Fruit fly (Drosophila melanogaster): ENCODE data around the gene Dad.

Dad gene

DNA sequence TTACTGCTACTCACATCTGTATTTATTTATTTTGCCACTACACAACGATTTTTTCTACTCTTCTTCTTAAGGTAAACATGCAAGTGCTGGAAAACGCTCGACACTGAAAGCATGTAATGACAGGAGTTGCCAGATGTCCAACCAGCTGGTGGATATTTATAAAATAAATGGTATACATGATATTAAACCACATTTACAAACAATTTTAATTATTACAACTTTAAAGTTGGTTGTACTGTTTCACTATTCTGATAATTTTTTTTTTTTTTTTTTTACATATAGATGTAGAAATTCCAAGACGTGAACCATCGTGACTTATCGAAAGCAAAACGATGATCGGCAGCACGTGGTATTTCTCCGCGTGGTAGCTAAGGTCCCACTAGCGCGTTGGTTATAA lies 26.1 kb downstream of the Dad start, which contains the start of the genes Keap1 and kuk:
Gene Keap1, minus strand, starts transcription at position 87 of the 397 bp plus-strand sequence.
Gene kuk, plus strand, starts transcription at position 386 of the 397 bp plus-strand sequence.
- TF ChIP-seq usp (GFP tag; optimal IDR thresholded peaks at IDR 0.05) (no peak), pan (optimal IDR thresholded peaks at IDR 0.05) (no peak), CG8478 (optimal IDR thresholded peaks at IDR 0.05) (no peak), EcR (GFP tag; optimal IDR thresholded peaks at IDR 0.05) (no peak), psq (optimal IDR thresholded peaks at IDR 0.05) (no peak), Dll (optimal IDR thresholded peaks at IDR 0.05) (no peak)

DNA sequence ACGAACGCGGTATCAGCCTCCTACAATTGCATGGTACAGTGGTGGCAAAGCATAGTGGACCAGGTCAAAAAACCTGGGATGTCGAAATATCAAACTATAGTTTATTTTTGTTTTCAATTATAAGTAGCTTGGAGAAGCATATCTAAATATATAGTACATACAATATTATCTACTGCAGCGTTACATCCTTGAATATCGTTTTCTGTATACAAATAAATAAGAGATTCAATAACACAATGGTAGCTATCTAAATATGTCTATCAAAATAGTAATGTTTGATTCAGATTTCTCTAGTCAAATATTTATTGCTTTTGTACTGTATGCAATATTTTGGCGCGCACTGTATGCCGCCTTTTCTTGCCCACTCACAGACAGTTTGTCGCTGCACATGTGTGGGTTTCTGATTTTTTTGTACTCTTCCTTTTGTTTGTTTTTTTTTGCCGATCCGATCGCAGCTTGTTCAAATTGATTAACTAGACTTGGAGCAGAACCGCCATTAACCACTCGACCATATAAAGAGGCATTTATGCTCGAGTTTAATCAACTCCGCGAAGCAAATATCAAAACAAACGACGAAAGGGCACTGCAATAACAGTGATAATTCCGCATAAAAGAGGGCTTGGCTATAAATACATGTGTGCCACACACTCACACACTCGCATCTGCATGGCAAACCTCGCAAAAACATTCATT lies 27.0 kb downstream of the Dad start:
- TF ChIP-seq Dll (optimal IDR thresholded peaks at IDR 0.05) (no peak), CG8478 (optimal IDR thresholded peaks at IDR 0.05) (no peak), usp (GFP tag; optimal IDR thresholded peaks at IDR 0.05) (no peak), EcR (GFP tag; optimal IDR thresholded peaks at IDR 0.05) (no peak), psq (optimal IDR thresholded peaks at IDR 0.05) (no peak), pan (optimal IDR thresholded peaks at IDR 0.05) (no peak)

DNA sequence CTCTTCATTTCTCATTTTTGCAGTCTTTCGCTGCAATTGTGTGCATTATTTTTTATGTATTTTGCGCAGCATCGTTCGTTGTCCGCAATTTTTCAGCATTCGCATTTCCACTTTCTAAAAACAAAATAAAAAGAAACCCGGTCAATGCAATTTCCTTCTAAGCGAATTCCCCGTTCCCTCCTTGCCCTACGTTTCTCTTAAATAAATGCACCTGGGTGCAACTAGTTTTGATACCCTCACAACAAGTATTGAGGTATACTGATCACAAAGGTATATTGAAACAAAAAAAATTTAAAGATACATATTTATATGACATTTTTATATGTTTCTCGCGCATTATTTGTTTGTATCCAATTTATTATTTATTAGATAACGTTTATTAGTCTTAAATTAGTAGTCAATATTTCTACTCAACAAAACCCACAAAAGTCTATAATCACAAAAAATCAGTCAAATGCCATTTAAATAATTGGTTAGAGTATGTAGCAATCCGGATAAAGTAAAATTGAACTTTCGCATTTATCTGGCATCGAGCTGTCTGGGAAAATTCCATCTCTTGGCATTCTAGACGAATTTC lies 27.6 kb downstream of the Dad start:
- TF ChIP-seq psq (optimal IDR thresholded peaks at IDR 0.05) (no peak), usp (GFP tag; optimal IDR thresholded peaks at IDR 0.05) (no peak), Dll (optimal IDR thresholded peaks at IDR 0.05) (no peak), pan (optimal IDR thresholded peaks at IDR 0.05) (no peak), EcR (GFP tag; optimal IDR thresholded peaks at IDR 0.05) (no peak), CG8478 (optimal IDR thresholded peaks at IDR 0.05) (no peak)

DNA sequence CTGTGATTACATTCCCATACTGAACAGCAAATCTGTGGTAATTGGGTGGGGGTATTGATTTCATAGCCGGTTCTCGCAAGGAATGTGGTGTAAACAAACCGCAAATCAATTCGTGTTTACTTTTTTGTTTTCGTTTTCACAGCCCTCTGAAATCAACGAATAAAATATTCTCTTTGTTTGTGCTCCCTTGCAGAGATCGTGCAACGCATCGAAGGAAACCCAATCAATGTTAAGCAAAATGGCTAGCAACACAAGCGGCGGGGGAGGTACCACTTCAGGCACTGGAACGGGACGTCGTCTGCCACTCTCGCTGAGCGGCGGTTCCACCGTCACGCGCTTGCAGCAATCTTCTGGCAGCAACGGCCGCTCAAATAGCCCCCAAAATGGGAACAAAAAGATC lies 28.7 kb downstream of the Dad start:
- TF ChIP-seq CG8478 (optimal IDR thresholded peaks at IDR 0.05), result no peak
- TF ChIP-seq usp (GFP tag; optimal IDR thresholded peaks at IDR 0.05), result no peak
- no peak for TF ChIP-seq EcR (GFP tag; optimal IDR thresholded peaks at IDR 0.05)
- TF ChIP-seq pan (optimal IDR thresholded peaks at IDR 0.05), result no peak
- TF ChIP-seq Dll (optimal IDR thresholded peaks at IDR 0.05), result no peak
- no peak for TF ChIP-seq psq (optimal IDR thresholded peaks at IDR 0.05)

DNA sequence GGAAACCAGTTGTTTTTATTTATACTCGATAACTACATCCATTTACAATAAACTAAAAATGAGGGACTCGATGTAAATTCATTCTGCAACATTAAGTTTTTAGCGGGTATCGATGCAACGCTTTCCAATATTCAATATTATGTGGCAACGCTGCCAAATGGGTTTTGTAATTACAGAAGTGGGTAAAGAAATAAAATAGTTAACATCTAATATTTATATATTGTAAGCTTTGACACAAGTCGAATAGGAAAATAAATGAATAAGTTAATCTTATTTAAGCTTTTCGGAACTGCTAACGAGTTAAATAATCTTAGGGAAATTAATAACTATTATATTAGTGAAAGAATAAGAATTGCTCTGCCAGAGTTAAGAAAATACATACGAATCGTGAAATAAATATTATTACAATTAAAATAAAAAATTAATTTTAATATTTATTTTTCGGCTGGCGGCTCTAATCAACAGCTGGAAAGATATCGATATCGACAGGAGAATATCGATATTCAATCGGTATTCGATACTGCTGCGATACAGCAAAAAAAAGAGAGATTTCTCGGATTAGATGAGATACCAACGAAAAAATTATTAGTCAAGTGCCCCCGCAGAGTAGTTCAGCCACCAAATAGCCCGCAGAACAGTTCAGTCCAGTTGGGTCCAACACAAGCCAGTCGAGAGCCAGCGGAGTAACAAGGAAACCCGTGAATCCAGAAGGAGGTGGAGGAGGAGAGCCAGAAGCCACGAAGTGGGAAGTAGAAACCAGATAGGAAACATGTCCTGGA lies 31.4 kb downstream of the Dad start, which contains the start of gene GckIII:
Gene GckIII, plus strand, starts transcription at position 485 of the 779 bp plus-strand sequence.
- no peak for TF ChIP-seq usp (GFP tag; optimal IDR thresholded peaks at IDR 0.05)

DNA sequence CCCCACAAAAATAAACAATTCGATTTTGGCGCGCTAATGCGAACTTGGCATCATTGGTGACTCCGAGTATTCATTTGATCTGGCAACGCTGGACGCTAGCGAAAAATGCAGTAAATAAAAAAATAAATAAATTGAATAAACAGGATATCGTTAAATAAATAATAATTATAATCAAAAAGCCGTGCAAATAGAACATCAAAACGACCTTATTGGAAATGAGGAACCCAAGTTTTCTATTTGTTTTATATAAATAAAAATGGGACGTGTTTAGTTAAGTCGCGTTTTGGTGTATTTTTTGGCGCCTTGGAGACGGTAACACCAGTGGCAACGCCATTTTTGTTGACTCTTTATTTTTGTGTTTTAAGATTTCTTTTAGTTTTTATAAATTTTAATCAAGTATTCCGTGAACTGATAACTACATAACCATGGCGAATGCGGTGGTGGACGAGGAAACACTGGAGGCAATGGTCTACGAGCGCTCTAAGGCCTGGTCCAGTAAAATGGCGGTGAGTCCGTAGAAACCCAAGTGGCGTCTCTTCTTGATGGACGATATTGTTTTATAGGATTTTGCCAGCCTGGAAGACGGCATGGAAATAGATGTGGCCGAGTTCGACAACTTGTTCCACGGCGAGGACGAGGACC lies 34.3 kb downstream of the Dad start, which contains the start of gene cal1:
Gene cal1, plus strand, starts transcription at position 304 of the 642 bp plus-strand sequence.
- TF ChIP-seq Dll (optimal IDR thresholded peaks at IDR 0.05), result no peak
- no peak for TF ChIP-seq usp (GFP tag; optimal IDR thresholded peaks at IDR 0.05)
- no peak for TF ChIP-seq CG8478 (optimal IDR thresholded peaks at IDR 0.05)

DNA sequence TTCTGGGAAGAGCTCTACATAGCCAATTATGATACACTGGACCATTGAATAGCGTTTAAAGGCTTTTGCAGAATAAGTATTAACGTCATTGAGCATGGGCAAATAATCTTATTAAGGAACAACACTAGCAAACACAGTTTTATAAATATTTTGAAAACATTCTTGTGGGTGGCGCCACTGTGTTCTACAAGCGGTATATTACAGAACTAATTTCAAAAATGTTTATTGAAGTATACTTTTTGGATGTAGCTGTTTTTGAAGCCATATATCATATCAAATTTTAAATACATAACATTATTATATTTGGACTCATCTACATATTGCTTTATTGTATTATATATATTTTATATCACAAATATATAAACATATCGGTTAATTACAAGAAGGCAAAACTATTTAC lies 55.1 kb downstream of the Dad start:
- TF ChIP-seq usp (GFP tag; optimal IDR thresholded peaks at IDR 0.05), result no peak
- TF ChIP-seq pan (optimal IDR thresholded peaks at IDR 0.05), result no peak
- no peak for TF ChIP-seq CG8478 (optimal IDR thresholded peaks at IDR 0.05)
- no peak for TF ChIP-seq Dll (optimal IDR thresholded peaks at IDR 0.05)
- TF ChIP-seq EcR (GFP tag; optimal IDR thresholded peaks at IDR 0.05), result no peak
- no peak for TF ChIP-seq psq (optimal IDR thresholded peaks at IDR 0.05)

DNA sequence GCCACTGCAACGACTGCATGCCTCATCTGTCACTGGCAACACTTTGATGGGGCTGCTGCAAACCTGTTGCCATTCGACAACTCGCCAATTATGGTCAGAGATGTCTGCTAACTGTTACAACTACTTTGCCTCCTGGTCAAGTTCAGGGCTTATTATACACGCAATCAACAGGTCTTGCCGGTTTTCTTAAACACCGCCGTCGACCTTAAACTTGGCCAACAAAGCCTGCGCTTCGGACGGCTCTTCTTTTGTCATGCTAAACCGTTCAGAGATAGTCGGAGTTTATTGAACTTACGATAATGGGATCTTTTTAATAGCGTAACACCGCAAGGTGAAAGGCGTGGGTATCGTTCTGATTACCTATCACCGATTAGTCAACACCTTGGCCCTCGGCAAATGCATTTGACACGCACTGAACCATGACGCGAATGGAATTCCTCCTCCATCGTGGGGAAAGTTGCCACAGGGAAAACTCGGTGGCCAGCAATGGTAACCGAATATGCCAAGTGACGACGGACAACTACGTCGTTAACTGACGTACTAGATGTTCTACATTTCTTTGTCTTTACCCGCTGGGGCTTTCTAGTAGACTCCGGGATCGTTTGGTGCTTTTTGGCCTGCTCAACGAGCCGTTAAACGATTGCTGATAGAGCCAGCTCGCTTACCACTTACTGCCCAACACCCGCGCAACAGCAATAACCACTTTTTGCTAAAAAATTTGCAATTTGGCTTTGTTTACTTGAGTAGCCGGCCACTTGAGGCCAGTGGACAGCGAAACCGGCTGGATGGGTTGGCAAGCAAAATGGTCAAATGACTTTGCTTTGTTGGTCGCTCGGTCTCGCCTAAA lies 57.3 kb downstream of the Dad start:
- TF ChIP-seq usp (GFP tag; optimal IDR thresholded peaks at IDR 0.05), result no peak
- TF ChIP-seq Dll (optimal IDR thresholded peaks at IDR 0.05), result peak; percentile 12

DNA sequence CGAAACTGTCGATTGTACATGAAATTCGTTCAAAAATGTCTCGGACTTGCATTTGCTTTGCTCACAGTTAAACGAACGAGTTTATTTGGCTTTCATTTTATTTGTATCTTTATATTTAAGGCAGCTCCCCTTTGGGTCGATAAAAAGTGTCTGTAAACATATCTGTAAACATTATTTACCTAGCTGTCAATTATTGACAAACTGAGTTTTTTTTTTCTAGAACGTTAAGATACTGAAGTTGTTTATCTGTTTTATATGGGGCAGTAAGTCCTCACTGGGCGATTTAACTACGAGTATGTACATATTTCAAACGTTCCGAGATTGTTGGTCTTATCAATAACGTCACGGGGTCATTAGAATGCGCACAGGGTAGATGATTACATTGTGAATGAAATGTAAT lies 61.9 kb downstream of the Dad start:
- no peak for TF ChIP-seq pan (optimal IDR thresholded peaks at IDR 0.05)
- no peak for TF ChIP-seq EcR (GFP tag; optimal IDR thresholded peaks at IDR 0.05)
- TF ChIP-seq CG8478 (optimal IDR thresholded peaks at IDR 0.05), result no peak
- no peak for TF ChIP-seq Dll (optimal IDR thresholded peaks at IDR 0.05)
- TF ChIP-seq psq (optimal IDR thresholded peaks at IDR 0.05), result no peak
- TF ChIP-seq usp (GFP tag; optimal IDR thresholded peaks at IDR 0.05), result no peak

DNA sequence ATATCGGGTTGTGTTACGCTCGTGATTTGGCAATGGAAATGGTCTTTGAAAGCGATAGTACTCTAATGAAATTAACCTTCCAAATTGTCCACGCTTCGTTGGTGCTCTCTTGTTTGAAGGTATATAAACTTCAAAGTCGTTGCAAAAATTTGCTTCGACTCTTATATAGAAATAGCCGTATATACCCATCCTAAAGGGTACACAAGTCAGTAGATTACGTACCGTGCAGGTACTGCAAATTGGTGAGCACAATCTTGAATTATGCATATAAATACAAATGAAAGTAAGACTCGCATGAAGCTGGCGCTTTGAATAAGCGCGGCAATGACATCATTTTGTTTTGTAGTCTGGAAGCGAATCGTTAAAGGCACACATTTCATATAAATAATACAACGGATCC lies 62.4 kb downstream of the Dad start:
- TF ChIP-seq CG8478 (optimal IDR thresholded peaks at IDR 0.05) (no peak), pan (optimal IDR thresholded peaks at IDR 0.05) (no peak), EcR (GFP tag; optimal IDR thresholded peaks at IDR 0.05) (no peak), usp (GFP tag; optimal IDR thresholded peaks at IDR 0.05) (no peak), Dll (optimal IDR thresholded peaks at IDR 0.05) (no peak), psq (optimal IDR thresholded peaks at IDR 0.05) (no peak)

DNA sequence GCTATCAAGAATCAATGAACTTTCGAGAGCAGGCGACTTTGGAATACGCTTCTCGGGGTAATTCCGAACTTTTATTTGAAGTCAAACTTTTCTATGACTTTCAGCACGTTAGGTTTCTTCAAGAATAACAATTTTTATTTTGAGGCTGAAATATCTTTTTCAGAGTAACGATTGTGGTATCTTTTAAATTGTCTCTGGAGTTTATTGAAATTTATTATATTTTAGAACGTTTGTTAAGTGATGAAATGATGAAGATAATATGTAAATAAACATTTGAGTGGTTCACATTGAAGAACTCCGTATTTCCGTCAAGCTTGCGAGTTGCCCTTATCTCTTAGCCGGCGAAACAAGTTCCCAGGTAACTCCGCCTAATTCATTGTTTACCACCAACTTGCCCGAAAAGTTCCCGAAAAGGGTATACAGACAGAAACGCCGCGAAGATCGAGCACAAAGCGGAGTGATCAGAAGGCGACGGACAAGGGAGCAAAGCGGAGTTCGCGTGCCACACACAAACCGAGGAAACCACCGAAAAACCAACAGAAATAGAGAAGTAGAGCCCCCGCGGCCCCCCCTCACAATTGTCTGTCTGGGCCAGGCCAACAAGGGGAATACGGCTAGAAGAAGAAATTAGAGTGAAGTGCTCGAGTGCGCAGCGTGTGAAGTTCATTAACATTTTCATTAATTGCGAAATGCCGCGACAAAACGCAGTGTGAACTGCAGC lies 64.0 kb downstream of the Dad start:
- no peak for TF ChIP-seq psq (optimal IDR thresholded peaks at IDR 0.05)
- no peak for TF ChIP-seq Dll (optimal IDR thresholded peaks at IDR 0.05)
- no peak for TF ChIP-seq pan (optimal IDR thresholded peaks at IDR 0.05)
- TF ChIP-seq CG8478 (optimal IDR thresholded peaks at IDR 0.05), result no peak
- no peak for TF ChIP-seq EcR (GFP tag; optimal IDR thresholded peaks at IDR 0.05)
- TF ChIP-seq usp (GFP tag; optimal IDR thresholded peaks at IDR 0.05), result no peak
